4 fruit fly cellular contexts compared by ENCODE assay signal in the genomic region with DNA sequence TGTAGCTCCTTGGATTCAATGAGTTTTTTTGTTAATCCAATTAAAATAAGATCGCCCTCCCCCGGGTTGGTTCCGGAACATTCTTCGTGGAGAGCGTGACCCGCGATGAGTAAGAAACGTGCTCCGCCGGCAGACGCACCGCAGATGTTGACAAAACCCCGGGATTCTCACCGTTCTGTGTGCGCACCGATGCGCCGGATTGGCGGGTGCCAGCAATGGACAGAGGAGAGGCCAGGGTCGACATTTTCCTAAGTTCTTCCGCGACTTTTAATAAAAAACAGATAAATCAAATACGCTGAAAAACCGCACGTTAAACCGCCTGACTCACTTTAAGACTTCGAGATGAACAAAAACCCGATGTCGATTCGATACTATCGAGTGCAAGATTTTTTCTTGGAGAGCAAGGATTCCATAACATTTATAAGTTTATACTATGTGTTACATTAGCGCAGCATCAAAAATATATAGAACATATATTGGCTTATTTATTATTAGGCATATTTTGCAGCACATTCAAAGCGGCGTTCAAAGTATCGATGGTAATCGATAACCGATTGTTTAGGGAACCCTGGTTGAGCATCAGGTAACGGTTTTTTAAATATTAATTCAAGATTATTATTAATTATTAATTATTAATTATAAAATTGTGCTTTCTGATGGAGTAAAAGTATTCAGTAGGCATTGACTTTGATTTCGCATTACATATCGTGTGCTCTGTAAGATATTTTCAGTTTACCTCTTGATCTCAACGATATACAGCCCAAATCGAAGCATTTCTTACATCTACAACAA.
TF ChIP-seq lines count a peak whose summit lies in the region.

A gene (minus strand): TSS at position 352 of the 792 bp plus-strand sequence.
A gene (plus strand): TSS at position 742 of the 792 bp plus-strand sequence.

- no peak for TF ChIP-seq CTCF in whole organism, embryonic (GFP tag; optimal IDR thresholded peaks at IDR 0.05; lab: Kevin White, UChicago)

TF ChIP-seq in whole organism, adult, 20 proteins besides CTCF, POLR2A, EP300 and RAD21:
- peak; percentile 49 for TF ChIP-seq toe (GFP tag; optimal IDR thresholded peaks at IDR 0.05; lab: Kevin White, UChicago)
- no peak for TF ChIP-seq tj (GFP tag; optimal IDR thresholded peaks at IDR 0.05; lab: Kevin White, UChicago)
- TF ChIP-seq Hr96 (GFP tag; optimal IDR thresholded peaks at IDR 0.05; lab: Kevin White, UChicago) = peak; percentile 38
- TF ChIP-seq kay (GFP tag; lab: Kevin White, UChicago; ENCODE audit: borderline replicate concordance) = peak; percentile 96
- no peak for TF ChIP-seq CG14711 (tag; optimal IDR thresholded peaks at IDR 0.05; lab: Kevin White, UChicago)
- TF ChIP-seq cnc (optimal IDR thresholded peaks at IDR 0.05; lab: Kevin White, UChicago) = no peak
- TF ChIP-seq Crg-1 (GFP tag; optimal IDR thresholded peaks at IDR 0.05; lab: Kevin White, UChicago) = no peak
- TF ChIP-seq Clk (GFP tag; optimal IDR thresholded peaks at IDR 0.05; lab: Kevin White, UChicago) = no peak
- TF ChIP-seq CG11617 (GFP tag; optimal IDR thresholded peaks at IDR 0.05; lab: Kevin White, UChicago) = peak; percentile 24
- TF ChIP-seq pad (GFP tag; optimal IDR thresholded peaks at IDR 0.05; lab: Kevin White, UChicago) = no peak
- no peak for TF ChIP-seq CG1620 (GFP tag; optimal IDR thresholded peaks at IDR 0.05; lab: Kevin White, UChicago)
- no peak for TF ChIP-seq ovo (GFP tag; optimal IDR thresholded peaks at IDR 0.05; lab: Kevin White, UChicago)
- no peak for TF ChIP-seq CG7101 (tag; optimal IDR thresholded peaks at IDR 0.05; lab: Kevin White, UChicago)
- TF ChIP-seq bab1 (GFP tag; optimal IDR thresholded peaks at IDR 0.05; lab: Kevin White, UChicago) = peak; percentile 55
- no peak for TF ChIP-seq cic (GFP tag; optimal IDR thresholded peaks at IDR 0.05; lab: Kevin White, UChicago)
- peak; percentile 41 for TF ChIP-seq CG7045 (GFP tag; optimal IDR thresholded peaks at IDR 0.05; lab: Kevin White, UChicago)
- peak; percentile 0 for TF ChIP-seq CG12768 (GFP tag; optimal IDR thresholded peaks at IDR 0.05; lab: Kevin White, UChicago)
- peak; percentile 71 for TF ChIP-seq Mnt (GFP tag; optimal IDR thresholded peaks at IDR 0.05; lab: Kevin White, UChicago)
- no peak for TF ChIP-seq CG33017 (tag; optimal IDR thresholded peaks at IDR 0.05; lab: Kevin White, UChicago)
- TF ChIP-seq CG5204 (GFP tag; optimal IDR thresholded peaks at IDR 0.05; lab: Kevin White, UChicago) = no peak
TF ChIP-seq in whole organism, adult: peak in this region for 8.

TF ChIP-seq in whole organism, embryonic, 481 proteins besides CTCF, POLR2A, EP300 and RAD21 (continues in another document):
- TF ChIP-seq CG12659 (GFP tag; optimal IDR thresholded peaks at IDR 0.05; lab: Kevin White, UChicago) = peak; percentile 35
- peak; percentile 20 for TF ChIP-seq CG13296 (GFP tag; optimal IDR thresholded peaks at IDR 0.05; lab: Kevin White, UChicago)
- no peak for TF ChIP-seq ATbp (GFP tag; optimal IDR thresholded peaks at IDR 0.05; lab: Kevin White, UChicago)
- peak; percentile 85 for TF ChIP-seq Opbp (GFP tag; IDR thresholded peaks at IDR 0.05; lab: Robert Waterston, UW; ENCODE audit: partially characterized antibody)
- no peak for TF ChIP-seq yki (optimal IDR thresholded peaks at IDR 0.05; lab: Kevin White, UChicago)
- TF ChIP-seq bab2 (GFP tag; optimal IDR thresholded peaks at IDR 0.05; lab: Kevin White, UChicago) = no peak
- peak; percentile 72 for TF ChIP-seq Med (GFP tag; lab: Kevin White, UChicago)
- TF ChIP-seq dm (GFP tag; optimal IDR thresholded peaks at IDR 0.05; lab: Kevin White, UChicago) = peak; percentile 76
- peak; percentile 32 for TF ChIP-seq CG18262 (tag; optimal IDR thresholded peaks at IDR 0.05; lab: Kevin White, UChicago)
- no peak for TF ChIP-seq toy (GFP tag; IDR thresholded peaks at IDR 0.05; lab: Robert Waterston, UW)
- TF ChIP-seq CG3281 (GFP tag; optimal IDR thresholded peaks at IDR 0.05; lab: Kevin White, UChicago) = peak; percentile 73
- TF ChIP-seq tx (GFP tag; optimal IDR thresholded peaks at IDR 0.05; lab: Kevin White, UChicago) = peak; percentile 47
- peak; percentile 95 for TF ChIP-seq HLH4C (GFP tag; IDR thresholded peaks at IDR 0.05; lab: Robert Waterston, UW; ENCODE audit: partially characterized antibody)
- TF ChIP-seq Xbp1 (GFP tag; optimal IDR thresholded peaks at IDR 0.05; lab: Kevin White, UChicago) = peak; percentile 2
- TF ChIP-seq dpn (GFP tag; optimal IDR thresholded peaks at IDR 0.05; lab: Kevin White, UChicago) = peak in 1 of 2 experiments; percentile 1
- TF ChIP-seq Nf-YA (GFP tag; IDR thresholded peaks at IDR 0.05; lab: Robert Waterston, UW) = 0 out of 2 replicates have a peak, but pooled peaks have one; percentile 21
- TF ChIP-seq tgo (GFP tag; IDR thresholded peaks at IDR 0.05; lab: Robert Waterston, UW) = no peak
- TF ChIP-seq chm (GFP tag; IDR thresholded peaks at IDR 0.05; lab: Robert Waterston, UW) = no peak
- peak; percentile 91 for TF ChIP-seq CG2116 (GFP tag; optimal IDR thresholded peaks at IDR 0.05; lab: Kevin White, UChicago)
- no peak for TF ChIP-seq zen (tag; optimal IDR thresholded peaks at IDR 0.05; lab: Kevin White, UChicago)
- peak; percentile 14 for TF ChIP-seq PHDP (tag; optimal IDR thresholded peaks at IDR 0.05; lab: Kevin White, UChicago)

TF ChIP-seq in whole organism, prepupa, 60 proteins besides CTCF, POLR2A, EP300 and RAD21:
- peak; percentile 13 for TF ChIP-seq CG31627 (GFP tag; optimal IDR thresholded peaks at IDR 0.05; lab: Kevin White, UChicago)
- no peak for TF ChIP-seq Smox (GFP tag; optimal IDR thresholded peaks at IDR 0.05; lab: Kevin White, UChicago)
- peak; percentile 45 for TF ChIP-seq esn (GFP tag; optimal IDR thresholded peaks at IDR 0.05; lab: Kevin White, UChicago)
- TF ChIP-seq lz (GFP tag; optimal IDR thresholded peaks at IDR 0.05; lab: Kevin White, UChicago) = peak; percentile 15
- peak; percentile 27 for TF ChIP-seq CG3032 (tag; optimal IDR thresholded peaks at IDR 0.05; lab: Kevin White, UChicago)
- no peak for TF ChIP-seq cyc (GFP tag; optimal IDR thresholded peaks at IDR 0.05; lab: Kevin White, UChicago)
- no peak for TF ChIP-seq CG11902 (GFP tag; optimal IDR thresholded peaks at IDR 0.05; lab: Kevin White, UChicago)

TF ChIP-seq in whole organism, wandering third instar larva, 38 proteins besides CTCF, POLR2A, EP300 and RAD21:
- TF ChIP-seq sage (GFP tag; optimal IDR thresholded peaks at IDR 0.05; lab: Kevin White, UChicago) (peak; percentile 8), Vsx2 (GFP tag; optimal IDR thresholded peaks at IDR 0.05; lab: Kevin White, UChicago; ENCODE audit: partially characterized antibody) (no peak), Jra (GFP tag; optimal IDR thresholded peaks at IDR 0.05; lab: Kevin White, UChicago) (peak; percentile 73), h (GFP tag; optimal IDR thresholded peaks at IDR 0.05; lab: Kevin White, UChicago) (peak; percentile 32), N (GFP tag; optimal IDR thresholded peaks at IDR 0.05; lab: Kevin White, UChicago) (no peak), Hr83 (GFP tag; optimal IDR thresholded peaks at IDR 0.05; lab: Kevin White, UChicago; ENCODE audit: poor library complexity, severe bottlenecking) (peak; percentile 40), HLH106 (tag; optimal IDR thresholded peaks at IDR 0.05; lab: Kevin White, UChicago) (peak; percentile 3), lola (GFP tag; optimal IDR thresholded peaks at IDR 0.05; lab: Kevin White, UChicago) (no peak)
